Fruit fly (Drosophila melanogaster): Measurements from ENCODE around the gene CG32428.

DNA sequence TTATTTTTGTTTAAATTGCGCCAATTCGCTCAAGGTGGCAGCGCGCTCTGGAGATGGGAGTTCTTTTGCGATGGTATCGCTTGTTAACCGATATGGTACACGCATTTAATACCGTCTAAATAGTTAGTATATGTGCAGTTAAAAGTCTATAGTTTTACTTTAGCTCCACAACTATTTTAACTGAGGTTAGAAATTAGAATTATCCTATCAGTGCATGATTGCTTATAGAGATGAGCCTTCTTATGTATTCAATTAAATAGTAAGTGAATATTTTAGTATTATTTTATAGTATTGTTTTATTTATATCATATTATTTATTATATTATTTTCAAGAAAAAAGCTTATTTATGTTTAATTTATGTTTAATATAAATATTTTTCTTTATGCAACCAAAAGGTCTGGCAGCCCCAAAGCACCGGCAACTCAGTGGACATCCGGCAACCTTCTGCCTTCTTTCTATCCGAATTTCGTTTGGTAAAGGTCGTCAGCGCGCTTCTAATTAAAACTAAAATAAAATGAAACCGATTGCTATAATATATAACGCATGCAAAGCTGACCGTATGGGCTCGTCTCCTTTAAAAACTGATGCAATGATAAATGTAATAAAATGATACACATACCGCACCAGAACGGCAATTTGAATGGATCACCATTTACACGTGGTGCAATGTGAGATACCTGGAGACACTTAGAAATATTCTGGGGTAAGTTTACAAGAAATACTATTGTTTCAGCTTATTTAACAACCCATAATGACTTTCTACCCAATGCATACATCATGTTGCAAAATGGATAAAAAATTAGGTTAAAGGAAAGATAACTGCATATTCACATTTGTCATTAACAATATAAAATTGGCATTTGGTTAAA is 20.5 kb downstream of the CG32428 start, which contains the start of gene CG5199:
- no peak for TF ChIP-seq psq (optimal IDR thresholded peaks at IDR 0.05)
- TF ChIP-seq insv (optimal IDR thresholded peaks at IDR 0.05), result no peak
- no peak for TF ChIP-seq ttk (optimal IDR thresholded peaks at IDR 0.05)
- TF ChIP-seq h (optimal IDR thresholded peaks at IDR 0.05), result no peak

Measured in Kc167 (cell line).